Worm (Caenorhabditis elegans) whole organism, young adult: ENCODE data around the gene maa-1.

Experiments
- B0035.1 ChIP-seq: sonication (generic microtip); optimal IDR thresholded peaks from 2 replicates; lab custom pipeline; 2016; ENCODE audit warnings: missing genetic modification characterization, mild to moderate bottlenecking, missing compliant biosample characterization, missing genotype, missing genetic modification reagents
- B0261.1 ChIP-seq: sonication (generic microtip); optimal IDR thresholded peaks from 2 replicates; lab custom pipeline; 2016; ENCODE audit warnings: mild to moderate bottlenecking, missing genetic modification characterization, moderate library complexity, missing compliant biosample characterization
- B0336.3 ChIP-seq: fragments of 200-800 bp; sonication (Bioruptor generic); IDR thresholded peaks from 2 replicates; pipeline ENCODE4 v1.3.6; 2022; ENCODE audit warnings: missing genetic modification characterization, missing compliant biosample characterization
- F52B5.7 ChIP-seq: sonication (generic microtip); optimal IDR thresholded peaks from 2 replicates; lab custom pipeline; 2016; ENCODE audit warnings: mild to moderate bottlenecking, missing genetic modification characterization, missing compliant biosample characterization
- Y67H2A.10 ChIP-seq: fragments of 200-800 bp; sonication (Bioruptor generic); conservative IDR thresholded peaks from 2 replicates; pipeline ENCODE4 v1.3.6; 2022; ENCODE audit warnings: missing genetic modification reagents, missing genetic modification characterization, missing compliant biosample characterization
- aptf-3 ChIP-seq: fragments of 200-800 bp; sonication (Bioruptor generic); IDR thresholded peaks from 2 replicates; pipeline ENCODE4 v1.3.6; 2022; ENCODE audit warnings: missing genetic modification characterization, missing compliant biosample characterization
- atf-7 ChIP-seq: sonication (generic microtip); optimal IDR thresholded peaks from 2 replicates; lab custom pipeline; 2017; ENCODE audit warnings: mild to moderate bottlenecking, missing genetic modification characterization, missing compliant biosample characterization
- ccch-3 ChIP-seq: fragments of 200-800 bp; sonication (Bioruptor generic); optimal IDR thresholded peaks from 2 replicates; lab custom pipeline; 2018; ENCODE audit warnings: mild to moderate bottlenecking, missing genetic modification characterization, missing compliant biosample characterization
- ceh-100 ChIP-seq: fragments of 200-800 bp; sonication (Bioruptor generic); IDR thresholded peaks from 2 replicates; pipeline ENCODE4 v1.3.6; 2022; ENCODE audit warnings: missing genetic modification reagents, missing genetic modification characterization, missing compliant biosample characterization
- ceh-79 ChIP-seq: sonication (generic microtip); optimal IDR thresholded peaks from 2 replicates; lab custom pipeline; 2017; ENCODE audit warnings: mild to moderate bottlenecking, missing genetic modification characterization, missing compliant biosample characterization
- die-1 ChIP-seq: sonication (generic microtip); optimal IDR thresholded peaks from 2 replicates; lab custom pipeline; 2016; ENCODE audit warnings: missing genotype, mild to moderate bottlenecking, missing genetic modification characterization, missing compliant biosample characterization
- dox-1 ChIP-seq: fragments of 200-800 bp; sonication (Bioruptor generic); IDR thresholded peaks from 2 replicates; pipeline ENCODE4 v1.3.6; 2022; ENCODE audit warnings: missing genetic modification reagents, missing genetic modification characterization, missing compliant biosample characterization
- egl-18 ChIP-seq: fragments of 200-800 bp; sonication (Bioruptor generic); IDR thresholded peaks from 2 replicates; pipeline ENCODE4 v1.3.6; 2022; ENCODE audit warnings: missing genetic modification reagents, missing genetic modification characterization, missing compliant biosample characterization
- egrh-3 ChIP-seq: fragments of 200-800 bp; sonication (Bioruptor generic); IDR thresholded peaks from 2 replicates; pipeline ENCODE4 v1.3.6; 2022; ENCODE audit warnings: missing genetic modification reagents, missing genetic modification characterization, missing compliant biosample characterization
- ekl-4 ChIP-seq: fragments of 200-800 bp; sonication (Bioruptor generic); IDR thresholded peaks from 2 replicates; pipeline ENCODE4 v1.3.6; 2022; ENCODE audit warnings: missing genetic modification reagents, missing genetic modification characterization, missing compliant biosample characterization
- ets-4 ChIP-seq: fragments of 200-800 bp; sonication (Bioruptor generic); optimal IDR thresholded peaks from 2 replicates; lab custom pipeline; 2018; ENCODE audit warnings: mild to moderate bottlenecking, missing genetic modification characterization, missing compliant biosample characterization
- fkh-3 ChIP-seq: sonication (generic microtip); optimal IDR thresholded peaks from 2 replicates; lab custom pipeline; 2016; ENCODE audit warnings: mild to moderate bottlenecking, missing genetic modification characterization, missing compliant biosample characterization
- hmg-20 ChIP-seq: fragments of 200-800 bp; sonication (Bioruptor generic); IDR thresholded peaks from 2 replicates; pipeline ENCODE4 v1.3.6; 2022; ENCODE audit warnings: missing genetic modification reagents, missing genetic modification characterization, missing compliant biosample characterization
- let-526 ChIP-seq: fragments of 200-800 bp; sonication (Bioruptor generic); IDR thresholded peaks from 2 replicates; pipeline ENCODE4 v1.3.6; 2022; ENCODE audit warnings: missing genetic modification reagents, missing genetic modification characterization, missing compliant biosample characterization
- let-607 ChIP-seq, 2 experiments: fragments of 200-800 bp in 1 of 2; sonication (Bioruptor generic) in 1 of 2; sonication (generic microtip) in 1 of 2; optimal IDR thresholded peaks; 2 replicates each; lab custom pipeline; 2016 to 2018; ENCODE audit warnings: mild to moderate bottlenecking in 2 of 2, missing compliant biosample characterization in 2 of 2, missing genetic modification characterization in 2 of 2, moderate library complexity in 2 of 2, missing genotype in 1 of 2
- lin-26 ChIP-seq: fragments of 200-800 bp; sonication (Bioruptor generic); IDR thresholded peaks from 2 replicates; pipeline ENCODE4 v1.3.6; 2022; ENCODE audit warnings: missing genetic modification reagents, missing genetic modification characterization, missing compliant biosample characterization
- lin-35 ChIP-seq, 3 experiments: fragments of 150-350 bp in 2 of 3; sonication (generic microtip) in 1 of 3; optimal IDR thresholded peaks; 2 replicates each; lab custom pipeline; 2014 to 2018; ENCODE audit warnings: missing biosample characterization in 3 of 3, missing genetic modification characterization in 3 of 3, missing genetic modification reagents in 3 of 3
- lin-54 ChIP-seq: fragments of 200-800 bp; sonication (Bioruptor generic); optimal IDR thresholded peaks from 2 replicates; lab custom pipeline; 2018; ENCODE audit warnings: mild to moderate bottlenecking, missing genetic modification characterization, missing compliant biosample characterization
- madf-3 ChIP-seq: fragments of 200-800 bp; sonication (Bioruptor generic); IDR thresholded peaks from 2 replicates; pipeline ENCODE4 v1.3.6; 2022; ENCODE audit warnings: missing genetic modification reagents, missing genetic modification characterization, missing compliant biosample characterization
- mcd-1 ChIP-seq: fragments of 200-800 bp; sonication (Bioruptor generic); IDR thresholded peaks from 2 replicates; pipeline ENCODE4 v1.3.6; 2022; ENCODE audit warnings: missing genetic modification reagents, missing genetic modification characterization, missing compliant biosample characterization
- mes-4 ChIP-seq: sonication (generic microtip); optimal IDR thresholded peaks from 2 replicates; lab custom pipeline; 2016; ENCODE audit warnings: missing genotype, missing genetic modification characterization, missing compliant biosample characterization
- nfyb-1 ChIP-seq: fragments of 200-800 bp; sonication (Bioruptor generic); IDR thresholded peaks from 2 replicates; pipeline ENCODE4 v1.3.6; 2022; ENCODE audit warnings: missing genetic modification reagents, missing genetic modification characterization, missing compliant biosample characterization
- nhr-27 ChIP-seq: fragments of 200-800 bp; sonication (Bioruptor generic); optimal IDR thresholded peaks from 2 replicates; lab custom pipeline; 2018; ENCODE audit warnings: mild to moderate bottlenecking, missing genetic modification characterization, moderate library complexity, missing compliant biosample characterization
- nhr-90 ChIP-seq: sonication (generic microtip); optimal IDR thresholded peaks from 2 replicates; lab custom pipeline; 2016; ENCODE audit warnings: missing genotype, mild to moderate bottlenecking, missing genetic modification characterization, missing compliant biosample characterization
- pbrm-1 ChIP-seq: fragments of 200-800 bp; sonication (Bioruptor generic); IDR thresholded peaks from 2 replicates; pipeline ENCODE4 v1.3.6; 2022; ENCODE audit warnings: missing genetic modification reagents, missing genetic modification characterization, missing compliant biosample characterization
- rec-8 ChIP-seq, 2 experiments: sonication (generic microtip); optimal IDR thresholded peaks; 2 replicates each; lab custom pipeline; 2016; ENCODE audit warnings: mild to moderate bottlenecking in 2 of 2, missing genetic modification characterization in 2 of 2, missing genetic modification reagents in 2 of 2, missing genotype in 2 of 2, missing biosample characterization in 1 of 2, missing compliant biosample characterization in 1 of 2, moderate library complexity in 1 of 2
- rpc-1 ChIP-seq, 2 experiments: fragments of 150-350 bp in 1 of 2; sonication (generic microtip) in 1 of 2; optimal IDR thresholded peaks; 2 replicates each; lab custom pipeline; 2014 to 2018; ENCODE audit warnings: missing biosample characterization in 1 of 2, missing genetic modification characterization in 1 of 2, missing genetic modification reagents in 1 of 2, missing genotype in 1 of 2
- snpc-1.1 ChIP-seq: sonication (generic microtip); optimal IDR thresholded peaks from 2 replicates; lab custom pipeline; 2017; ENCODE audit warnings: missing genetic modification characterization, mild to moderate bottlenecking, missing compliant biosample characterization, antibody characterized with exemption, moderate library complexity, missing genotype, missing genetic modification reagents; ENCODE audit not compliant: insufficient read depth
- snpc-3.4 ChIP-seq: sonication (generic microtip); optimal IDR thresholded peaks from 2 replicates; lab custom pipeline; 2017; ENCODE audit warnings: missing genetic modification characterization, mild to moderate bottlenecking, missing compliant biosample characterization, antibody characterized with exemption, moderate library complexity, missing genotype, missing genetic modification reagents
- snpc-4 ChIP-seq, 5 experiments: fragments of 150-350 bp in 1 of 5; sonication (generic microtip) in 4 of 5; optimal IDR thresholded peaks; 2 replicates each; lab custom pipeline; 2014 to 2018; ENCODE audit warnings: missing genetic modification characterization in 5 of 5, missing biosample characterization in 3 of 5, antibody characterized with exemption in 2 of 5, mild to moderate bottlenecking in 2 of 5, missing compliant biosample characterization in 2 of 5, missing genotype in 2 of 5, moderate library complexity in 2 of 5, missing genetic modification reagents in 1 of 5
- sptf-2 ChIP-seq: fragments of 200-800 bp; sonication (Bioruptor generic); optimal IDR thresholded peaks from 2 replicates; lab custom pipeline; 2018; ENCODE audit warnings: mild to moderate bottlenecking, missing genetic modification characterization, missing compliant biosample characterization
- tbp1 ChIP-seq: fragments of 200-800 bp; sonication (Bioruptor generic); optimal IDR thresholded peaks from 2 replicates; lab custom pipeline; 2018; ENCODE audit warnings: mild to moderate bottlenecking, missing genetic modification characterization, missing compliant biosample characterization
- zfh-2 ChIP-seq: fragments of 200-800 bp; sonication (Bioruptor generic); conservative IDR thresholded peaks from 2 replicates; pipeline ENCODE4 v1.3.6; 2022; ENCODE audit warnings: missing genetic modification reagents, missing genetic modification characterization, missing compliant biosample characterization
- zim-3 ChIP-seq: sonication (generic microtip); optimal IDR thresholded peaks from 2 replicates; lab custom pipeline; 2017; ENCODE audit warnings: mild to moderate bottlenecking, missing genetic modification characterization, moderate library complexity, missing compliant biosample characterization
- ztf-18 ChIP-seq: sonication (generic microtip); optimal IDR thresholded peaks from 2 replicates; lab custom pipeline; 2016; ENCODE audit warnings: missing genotype, mild to moderate bottlenecking, missing genetic modification characterization, missing compliant biosample characterization
- ztf-22 ChIP-seq: fragments of 200-800 bp; sonication (Bioruptor generic); optimal IDR thresholded peaks from 2 replicates; lab custom pipeline; 2018; ENCODE audit warnings: mild to moderate bottlenecking, missing genetic modification characterization, moderate library complexity, missing compliant biosample characterization
- ztf-26 ChIP-seq: sonication (generic microtip); optimal IDR thresholded peaks from 2 replicates; lab custom pipeline; 2017; ENCODE audit warnings: missing genetic modification characterization, missing compliant biosample characterization
- ztf-3 ChIP-seq: fragments of 200-800 bp; sonication (Bioruptor generic); optimal IDR thresholded peaks from 2 replicates; lab custom pipeline; 2018; ENCODE audit warnings: mild to moderate bottlenecking, missing genetic modification characterization, missing compliant biosample characterization

maa-1 gene

ce11 chrIII:11792295-11793256, 29.8 kb downstream of the maa-1 start, which contains the start of gene C24H11.2:
Gene C24H11.2 (minus strand): TSS chrIII:11792345.
- peak; percentile 51 for TF ChIP-seq ztf-18
- TF ChIP-seq ztf-22 (GFP tag; lab: Kevin White, UChicago), result peak; percentile 68
- peak; percentile 69 for TF ChIP-seq ztf-26 (tag; lab: Kevin White, UChicago)
- TF ChIP-seq ceh-79 (tag; lab: Kevin White, UChicago), result peak; percentile 35
- peak; percentile 79 for TF ChIP-seq nhr-27
- TF ChIP-seq snpc-3.4 (tag; lab: Kevin White, UChicago), result peak; percentile 52
- TF ChIP-seq egl-18 (GFP tag; lab: Robert Waterston, UW), result 0 out of 2 replicates have a peak, but pooled peaks have one; percentile 47
- TF ChIP-seq zfh-2 (GFP tag; lab: Robert Waterston, UW), result peak; percentile 83
- TF ChIP-seq tbp1 (GFP tag; lab: Kevin White, UChicago), result peak; percentile 94
- TF ChIP-seq die-1 (tag; lab: Kevin White, UChicago), result peak; percentile 66
- TF ChIP-seq fkh-3 (tag; lab: Kevin White, UChicago), result peak; percentile 70
- TF ChIP-seq madf-3 (GFP tag; lab: Robert Waterston, UW), result 0 out of 2 replicates have a peak, but pooled peaks have one; percentile 18
- peak; percentile 64 to 65 for TF ChIP-seq rec-8 (tag; optimal IDR thresholded peaks at IDR 0.05; lab: Kevin White, UChicago)
- TF ChIP-seq F52B5.7 (tag; lab: Kevin White, UChicago), result peak; percentile 55
- TF ChIP-seq atf-7 (tag; lab: Kevin White, UChicago), result peak; percentile 53
- TF ChIP-seq ceh-100, result peak; percentile 34; the same call in 1 of the 2 replicates
- peak; percentile 71 for TF ChIP-seq mcd-1 (GFP tag; lab: Robert Waterston, UW)
- peak; percentile 32 for TF ChIP-seq ets-4 (GFP tag; lab: Kevin White, UChicago)
- peak; percentile 34 to 61 for TF ChIP-seq let-607 (tag; optimal IDR thresholded peaks at IDR 0.05; lab: Kevin White, UChicago)
- peak; percentile 73 for TF ChIP-seq let-526
- peak; percentile 38 for TF ChIP-seq ztf-3 (GFP tag; lab: Kevin White, UChicago)
- peak; percentile 80 for TF ChIP-seq dox-1
- peak; percentile 80 for TF ChIP-seq zim-3 (tag; lab: Kevin White, UChicago)
- 0 out of 2 replicates have a peak, but pooled peaks have one; percentile 12 for TF ChIP-seq Y67H2A.10
- TF ChIP-seq egrh-3, result 0 out of 2 replicates have a peak, but pooled peaks have one; percentile 25
- TF ChIP-seq B0261.1 (tag; lab: Kevin White, UChicago), result peak; percentile 80
- peak; percentile 42 for TF ChIP-seq ccch-3
- peak in 1 of 3 experiments; percentile 35 for TF ChIP-seq lin-35 (GFP tag; optimal IDR thresholded peaks at IDR 0.05; lab: Kevin White, UChicago)
- TF ChIP-seq mes-4 (tag; lab: Kevin White, UChicago), result peak; percentile 3
- peak; percentile 47; the same call in 1 of the 2 replicates for TF ChIP-seq pbrm-1 (GFP tag; lab: Robert Waterston, UW)
- TF ChIP-seq lin-26 (GFP tag; lab: Robert Waterston, UW), result peak; percentile 91
- peak; percentile 76 for TF ChIP-seq nfyb-1 (GFP tag; lab: Robert Waterston, UW)
- TF ChIP-seq hmg-20 (GFP tag; lab: Robert Waterston, UW), result peak; percentile 74; the same call in 1 of the 2 replicates
- TF ChIP-seq snpc-4 (GFP tag; optimal IDR thresholded peaks at IDR 0.05; lab: Kevin White, UChicago), result peak; percentile 8
- TF ChIP-seq snpc-4 (tag; optimal IDR thresholded peaks at IDR 0.05; lab: Kevin White, UChicago), result peak; percentile 6 to 92 (median 69)
- peak; percentile 53 for TF ChIP-seq B0035.1
- peak; percentile 51 for TF ChIP-seq lin-54 (GFP tag; lab: Kevin White, UChicago)
- peak; percentile 83; the same call in 1 of the 2 replicates for TF ChIP-seq aptf-3 (GFP tag; lab: Robert Waterston, UW)
- peak; percentile 71 for TF ChIP-seq B0336.3
- peak; percentile 64 for TF ChIP-seq nhr-90 (tag; lab: Kevin White, UChicago)
- peak; percentile 32 for TF ChIP-seq snpc-1.1 (tag; lab: Kevin White, UChicago)
- TF ChIP-seq ekl-4, result peak; percentile 32; the same call in 1 of the 2 replicates
- peak; percentile 69 for TF ChIP-seq rpc-1 (optimal IDR thresholded peaks at IDR 0.05; lab: Kevin White, UChicago)
- TF ChIP-seq rpc-1 (tag; optimal IDR thresholded peaks at IDR 0.05; lab: Kevin White, UChicago), result peak; percentile 71
- peak; percentile 85 for TF ChIP-seq sptf-2 (GFP tag; lab: Kevin White, UChicago)
